Worm (Caenorhabditis elegans): ENCODE results near the gene F53A2.1.

F53A2.1 gene

ce11 chrIII:13333754-13334153 lies 9.1 kb upstream of the F53A2.1 start, which contains the start of gene sdz-20:
TSS of gene sdz-20 (plus strand) at chrIII:13334054.
- no peak for TF ChIP-seq sdz-38 (tag; optimal IDR thresholded peaks at IDR 0.05)
- no peak for TF ChIP-seq ztf-28 (GFP tag; IDR thresholded peaks at IDR 0.05)
- no peak for TF ChIP-seq tlf-1 (GFP tag; optimal IDR thresholded peaks at IDR 0.05)
- no peak for TF ChIP-seq chd-7 (tag; optimal IDR thresholded peaks at IDR 0.05)

- TF ChIP-seq lag-1 (GFP tag; IDR thresholded peaks at IDR 0.05), result no peak
- TF ChIP-seq ztf-3 (GFP tag; optimal IDR thresholded peaks at IDR 0.05), result no peak
- no peak for TF ChIP-seq Y53G8AR.9 (GFP tag; conservative IDR thresholded peaks at IDR 0.05)
- no peak for TF ChIP-seq hrde-1 (tag; optimal IDR thresholded peaks at IDR 0.05; ENCODE audit: borderline replicate concordance)
- TF ChIP-seq mxl-1 (tag; optimal IDR thresholded peaks at IDR 0.05), result no peak
- no peak for TF ChIP-seq mel-28 (tag; optimal IDR thresholded peaks at IDR 0.05; ENCODE audit: borderline replicate concordance)
- TF ChIP-seq rec-8 (tag; optimal IDR thresholded peaks at IDR 0.05), result no peak
- TF ChIP-seq unc-130 (GFP tag; optimal IDR thresholded peaks at IDR 0.05), result no peak
- no peak for TF ChIP-seq ztf-25 (GFP tag; IDR thresholded peaks at IDR 0.05)
- TF ChIP-seq lir-1 (GFP tag; conservative IDR thresholded peaks at IDR 0.05), result no peak
- no peak for TF ChIP-seq him-1 (tag; optimal IDR thresholded peaks at IDR 0.05)
- no peak for TF ChIP-seq lsl-1 (GFP tag; optimal IDR thresholded peaks at IDR 0.05)
- TF ChIP-seq K11D2.4 (GFP tag; IDR thresholded peaks at IDR 0.05), result no peak
- TF ChIP-seq nfyb-1 (GFP tag; IDR thresholded peaks at IDR 0.05), result no peak
- no peak for TF ChIP-seq Y67H2A.10 (GFP tag; conservative IDR thresholded peaks at IDR 0.05)
These were observed 4.3 kb upstream of the F53A2.1 start for ce11 chrIII:13328911-13329310.

DNA sequence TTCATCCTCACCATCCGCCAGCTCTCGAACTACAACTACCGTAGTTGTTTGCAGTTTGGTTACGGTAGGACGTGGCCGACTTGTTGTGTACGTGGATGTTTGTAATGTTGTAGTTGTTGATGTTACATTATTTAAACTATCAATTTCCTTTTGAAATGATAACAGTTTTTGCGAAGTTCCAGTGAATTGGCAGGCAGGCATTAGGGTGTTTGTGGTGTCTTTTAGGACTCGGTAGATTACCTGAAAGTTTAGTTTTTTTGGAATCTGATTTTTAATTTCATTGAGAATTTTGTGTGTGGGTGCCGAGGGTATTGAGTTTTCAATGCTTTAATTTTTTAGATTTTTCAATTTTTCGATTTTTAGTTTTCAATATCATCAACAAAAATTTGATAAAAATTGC lies 2.1 kb downstream of the F53A2.1 start, which contains the start of gene F53A2.11:
Gene F53A2.11, minus strand, starts transcription at position 101 of the 400 bp plus-strand sequence.
- TF ChIP-seq him-1 (tag; optimal IDR thresholded peaks at IDR 0.05) (no peak), nhr-179 (tag; optimal IDR thresholded peaks at IDR 0.05) (no peak), ceh-91 (GFP tag; IDR thresholded peaks at IDR 0.05) (no peak), madf-6 (GFP tag; IDR thresholded peaks at IDR 0.05) (no peak), hsf-1 (GFP tag; IDR thresholded peaks at IDR 0.05) (no peak), T07F8.4 (tag; optimal IDR thresholded peaks at IDR 0.05) (no peak), ceh-79 (tag; optimal IDR thresholded peaks at IDR 0.05) (no peak), aptf-3 (GFP tag; IDR thresholded peaks at IDR 0.05) (no peak), hlh-26 (GFP tag; conservative IDR thresholded peaks at IDR 0.05) (no peak), attf-6 (GFP tag; IDR thresholded peaks at IDR 0.05) (no peak), B0019.2 (GFP tag; conservative IDR thresholded peaks at IDR 0.05) (no peak), hmg-1.2 (GFP tag; IDR thresholded peaks at IDR 0.05) (no peak), ztf-22 (GFP tag; optimal IDR thresholded peaks at IDR 0.05) (no peak), tbp1 (GFP tag; optimal IDR thresholded peaks at IDR 0.05) (no peak), Y79H2A.3 (GFP tag; conservative IDR thresholded peaks at IDR 0.05) (no peak), lin-26 (GFP tag; IDR thresholded peaks at IDR 0.05) (no peak), madf-8 (GFP tag; conservative IDR thresholded peaks at IDR 0.05) (no peak), ceh-100 (GFP tag; IDR thresholded peaks at IDR 0.05) (no peak), F55B11.4 (tag; optimal IDR thresholded peaks at IDR 0.05; ENCODE audit: borderline replicate concordance, insufficient read depth) (no peak), F22D6.2 (tag; optimal IDR thresholded peaks at IDR 0.05) (no peak)
